Worm (Caenorhabditis elegans): ENCODE measurements around the gene mps-4.
A peak's percentile ranks its signal among the peaks of the same experiment; 100 is the strongest.

ce11 chrIII:8319100-8319499, 47.5 kb upstream of the mps-4 start, which contains the start of gene F10E9.11:
- peak; percentile 26 for TF ChIP-seq fkh-10 (GFP tag; optimal IDR thresholded peaks at IDR 0.05)
- TF ChIP-seq snu-23 (GFP tag; optimal IDR thresholded peaks at IDR 0.05), result peak; percentile 91
- TF ChIP-seq aly-2 (tag; optimal IDR thresholded peaks at IDR 0.05), result no peak
- no peak for TF ChIP-seq sup-37 (GFP tag; optimal IDR thresholded peaks at IDR 0.05)

All from whole organism, L1 larva.